Worm (Caenorhabditis elegans) whole organism, L3 larva: ENCODE measurements around the gene F32E10.8.

Experiments used
- R02D3.7 ChIP-seq: fragments of 150-350 bp; optimal IDR thresholded peaks from 2 replicates; lab custom pipeline; 2014; ENCODE audit warnings: missing biosample characterization, missing genetic modification characterization
- ceh-82 ChIP-seq: fragments of 150-350 bp; optimal IDR thresholded peaks from 2 replicates; lab custom pipeline; 2014; ENCODE audit warnings: missing biosample characterization, missing genetic modification characterization
- nfya-1 ChIP-seq: sonication (generic microtip); optimal IDR thresholded peaks from 2 replicates; lab custom pipeline; 2017; ENCODE audit warnings: missing genetic modification characterization, mild to moderate bottlenecking, missing compliant biosample characterization, antibody characterized with exemption, moderate library complexity; ENCODE audit not compliant: insufficient read depth
- nhr-11 ChIP-seq: fragments of 150-350 bp; optimal IDR thresholded peaks from 2 replicates; lab custom pipeline; 2014; ENCODE audit warnings: missing biosample characterization, missing genetic modification characterization
- pha-4 ChIP-seq: fragments of 150-350 bp; optimal IDR thresholded peaks from 2 replicates; lab custom pipeline; 2014; ENCODE audit warnings: missing biosample characterization, missing genetic modification reagents, missing genetic modification characterization

- TF ChIP-seq ceh-82 (tag; lab: Kevin White, UChicago) (no peak), nhr-11 (tag; lab: Kevin White, UChicago) (no peak), nfya-1 (tag; lab: Kevin White, UChicago) (no peak), R02D3.7 (tag; lab: Kevin White, UChicago) (no peak), pha-4 (no peak)
Measured at ce11 chrIV:7605413-7605812, 38.0 kb downstream of the F32E10.8 start.
